Worm (Caenorhabditis elegans): ENCODE measurements around the gene R13H4.6.

The R13H4.6 gene

ce11 chrV:11891143-11891862, 28.4 kb downstream of the R13H4.6 start, which contains the start of the genes sodh-2 and srx-76:
Gene sodh-2 (minus strand): TSS chrV:11891243.
Gene srx-76 (plus strand): TSS chrV:11891812.
- TF ChIP-seq med-1 (GFP tag; optimal IDR thresholded peaks at IDR 0.05; ENCODE audit: insufficient read depth) (no peak), T22C8.4 (GFP tag; IDR thresholded peaks at IDR 0.05) (no peak), ztf-29 (GFP tag; IDR thresholded peaks at IDR 0.05) (no peak), ztf-23 (GFP tag; IDR thresholded peaks at IDR 0.05) (no peak), cog-1 (tag; optimal IDR thresholded peaks at IDR 0.05) (no peak), flt-1 (GFP tag; IDR thresholded peaks at IDR 0.05) (no peak), klf-2 (GFP tag; conservative IDR thresholded peaks at IDR 0.05) (no peak), ref-1 (GFP tag; conservative IDR thresholded peaks at IDR 0.05) (no peak), tab-1 (GFP tag; IDR thresholded peaks at IDR 0.05) (no peak)

DNA sequence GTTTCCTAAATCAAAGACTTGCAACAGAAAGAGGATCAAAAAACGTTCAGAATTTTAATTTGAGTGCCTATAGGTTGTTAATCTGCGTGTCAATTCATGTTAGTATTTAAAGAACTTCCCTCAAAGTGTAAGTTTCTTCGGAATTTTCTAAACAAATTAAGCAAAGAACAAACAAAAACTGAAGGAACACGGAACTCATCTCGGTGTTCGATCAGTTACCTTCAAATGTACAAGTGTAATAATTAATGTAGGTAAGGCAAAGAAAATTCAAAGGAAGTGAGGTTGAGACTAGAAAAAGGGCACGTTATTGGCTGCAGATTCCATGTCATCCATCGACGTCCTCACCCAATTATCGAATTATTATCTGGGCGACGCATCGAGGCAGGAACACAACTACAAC, 31.1 kb downstream of the R13H4.6 start, which contains the start of gene K12G11.6:
TSS of gene K12G11.6 (plus strand) at position 357 of the 400 bp plus-strand sequence.
- TF ChIP-seq flt-1 (GFP tag; IDR thresholded peaks at IDR 0.05) (no peak), ztf-23 (GFP tag; IDR thresholded peaks at IDR 0.05) (no peak), T22C8.4 (GFP tag; IDR thresholded peaks at IDR 0.05) (no peak), cog-1 (tag; optimal IDR thresholded peaks at IDR 0.05) (no peak), med-1 (GFP tag; optimal IDR thresholded peaks at IDR 0.05; ENCODE audit: insufficient read depth) (no peak), ztf-29 (GFP tag; IDR thresholded peaks at IDR 0.05) (no peak), ref-1 (GFP tag; conservative IDR thresholded peaks at IDR 0.05) (no peak), tab-1 (GFP tag; IDR thresholded peaks at IDR 0.05) (no peak), klf-2 (GFP tag; conservative IDR thresholded peaks at IDR 0.05) (no peak)

ce11 chrV:11896322-11896898, 33.5 kb downstream of the R13H4.6 start:
- TF ChIP-seq ztf-23 (GFP tag; IDR thresholded peaks at IDR 0.05) (0 out of 2 replicates have a peak, but pooled peaks have one; percentile 43), cog-1 (tag; optimal IDR thresholded peaks at IDR 0.05) (peak; percentile 29), ref-1 (GFP tag; conservative IDR thresholded peaks at IDR 0.05) (no peak), flt-1 (GFP tag; IDR thresholded peaks at IDR 0.05) (peak; percentile 58; the same call in 1 of the 2 replicates)

- TF ChIP-seq tab-1 (GFP tag; IDR thresholded peaks at IDR 0.05) = no peak
- TF ChIP-seq T22C8.4 (GFP tag; IDR thresholded peaks at IDR 0.05) = no peak
- TF ChIP-seq klf-2 (GFP tag; conservative IDR thresholded peaks at IDR 0.05) = no peak
- no peak for TF ChIP-seq ztf-29 (GFP tag; IDR thresholded peaks at IDR 0.05)
- no peak for TF ChIP-seq cog-1 (tag; optimal IDR thresholded peaks at IDR 0.05)
- no peak for TF ChIP-seq med-1 (GFP tag; optimal IDR thresholded peaks at IDR 0.05; ENCODE audit: insufficient read depth)
- no peak for TF ChIP-seq ref-1 (GFP tag; conservative IDR thresholded peaks at IDR 0.05)
- no peak for TF ChIP-seq flt-1 (GFP tag; IDR thresholded peaks at IDR 0.05)
- no peak for TF ChIP-seq ztf-23 (GFP tag; IDR thresholded peaks at IDR 0.05)
These were observed 34.7 kb downstream of the R13H4.6 start for ce11 chrV:11897604-11898003.

DNA sequence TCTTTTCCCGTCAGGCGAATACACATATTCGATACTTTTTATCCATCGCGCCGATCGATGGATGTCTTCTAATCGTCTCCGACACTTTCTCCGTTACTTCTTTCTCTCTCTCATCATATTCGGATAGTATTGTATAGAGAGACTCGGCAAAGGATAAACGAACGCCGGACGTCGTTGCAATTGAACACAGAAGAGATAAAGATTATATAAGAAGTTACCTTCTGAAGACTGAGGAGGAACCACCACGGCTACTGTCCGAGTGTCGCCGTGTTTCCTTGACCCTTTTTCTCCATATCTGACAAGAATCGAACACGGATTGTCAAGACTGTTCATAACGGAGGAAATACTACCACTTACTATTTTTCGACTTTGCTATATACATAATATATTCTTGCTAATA, 36.2 kb downstream of the R13H4.6 start, which contains the start of gene sma-1:
TSS of gene sma-1 (plus strand) at position 301 of the 400 bp plus-strand sequence.
- no peak for TF ChIP-seq ztf-29 (GFP tag; IDR thresholded peaks at IDR 0.05)
- TF ChIP-seq cog-1 (tag; optimal IDR thresholded peaks at IDR 0.05) = no peak
- TF ChIP-seq T22C8.4 (GFP tag; IDR thresholded peaks at IDR 0.05) = no peak
- no peak for TF ChIP-seq flt-1 (GFP tag; IDR thresholded peaks at IDR 0.05)
- TF ChIP-seq med-1 (GFP tag; optimal IDR thresholded peaks at IDR 0.05; ENCODE audit: insufficient read depth) = no peak
- no peak for TF ChIP-seq ztf-23 (GFP tag; IDR thresholded peaks at IDR 0.05)
- TF ChIP-seq tab-1 (GFP tag; IDR thresholded peaks at IDR 0.05) = no peak
- no peak for TF ChIP-seq ref-1 (GFP tag; conservative IDR thresholded peaks at IDR 0.05)
- no peak for TF ChIP-seq klf-2 (GFP tag; conservative IDR thresholded peaks at IDR 0.05)

- TF ChIP-seq flt-1 (GFP tag; IDR thresholded peaks at IDR 0.05) (no peak), ref-1 (GFP tag; conservative IDR thresholded peaks at IDR 0.05) (no peak), tab-1 (GFP tag; IDR thresholded peaks at IDR 0.05) (no peak), ztf-29 (GFP tag; IDR thresholded peaks at IDR 0.05) (no peak), klf-2 (GFP tag; conservative IDR thresholded peaks at IDR 0.05) (no peak), med-1 (GFP tag; optimal IDR thresholded peaks at IDR 0.05; ENCODE audit: insufficient read depth) (no peak), cog-1 (tag; optimal IDR thresholded peaks at IDR 0.05) (no peak), T22C8.4 (GFP tag; IDR thresholded peaks at IDR 0.05) (no peak)
These were observed 37.2 kb downstream of the R13H4.6 start for ce11 chrV:11900127-11900526.

DNA sequence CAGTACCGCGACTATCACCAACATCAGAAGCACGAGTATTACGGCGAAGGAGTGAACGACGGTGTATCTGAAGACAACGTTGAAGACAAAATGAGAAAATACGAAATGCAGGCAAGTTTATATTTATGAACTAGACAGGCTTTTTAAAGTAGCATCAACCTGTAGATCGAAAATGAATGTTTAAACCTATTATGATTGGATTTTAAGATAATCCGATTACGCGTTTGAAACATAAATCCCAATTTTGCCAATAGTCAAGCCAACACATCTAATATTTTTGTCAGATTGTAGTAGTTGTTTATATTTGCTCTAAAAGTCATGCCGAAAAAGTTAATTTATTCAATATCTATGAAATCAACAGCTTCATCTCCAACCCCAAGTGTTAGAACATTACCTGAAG, 38.3 kb downstream of the R13H4.6 start:
- TF ChIP-seq ztf-29 (GFP tag; IDR thresholded peaks at IDR 0.05) = no peak
- no peak for TF ChIP-seq klf-2 (GFP tag; conservative IDR thresholded peaks at IDR 0.05)
- no peak for TF ChIP-seq tab-1 (GFP tag; IDR thresholded peaks at IDR 0.05)
- no peak for TF ChIP-seq T22C8.4 (GFP tag; IDR thresholded peaks at IDR 0.05)
- TF ChIP-seq ztf-23 (GFP tag; IDR thresholded peaks at IDR 0.05) = no peak
- no peak for TF ChIP-seq cog-1 (tag; optimal IDR thresholded peaks at IDR 0.05)
- TF ChIP-seq ref-1 (GFP tag; conservative IDR thresholded peaks at IDR 0.05) = no peak
- no peak for TF ChIP-seq med-1 (GFP tag; optimal IDR thresholded peaks at IDR 0.05; ENCODE audit: insufficient read depth)
- TF ChIP-seq flt-1 (GFP tag; IDR thresholded peaks at IDR 0.05) = no peak

DNA sequence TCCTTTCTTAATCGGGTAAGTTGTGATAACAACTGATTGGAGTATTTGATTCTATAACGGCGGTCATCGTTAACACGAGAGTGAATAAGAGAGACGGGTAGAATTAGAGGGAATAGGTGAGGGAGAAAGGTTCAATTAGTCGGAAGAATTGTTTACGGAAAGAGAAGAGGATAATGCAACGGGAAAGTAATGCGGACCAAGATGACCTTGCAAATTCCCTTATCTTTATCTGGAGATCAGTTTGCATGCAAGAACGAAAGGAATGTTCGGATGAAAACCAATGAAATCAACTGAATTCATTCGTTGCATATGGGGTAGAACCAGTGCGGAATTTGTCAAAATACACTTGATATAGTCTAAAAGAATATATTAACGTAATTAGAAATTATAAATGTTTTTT, 39.2 kb downstream of the R13H4.6 start:
- TF ChIP-seq ref-1 (GFP tag; conservative IDR thresholded peaks at IDR 0.05) (no peak), cog-1 (tag; optimal IDR thresholded peaks at IDR 0.05) (no peak)

DNA sequence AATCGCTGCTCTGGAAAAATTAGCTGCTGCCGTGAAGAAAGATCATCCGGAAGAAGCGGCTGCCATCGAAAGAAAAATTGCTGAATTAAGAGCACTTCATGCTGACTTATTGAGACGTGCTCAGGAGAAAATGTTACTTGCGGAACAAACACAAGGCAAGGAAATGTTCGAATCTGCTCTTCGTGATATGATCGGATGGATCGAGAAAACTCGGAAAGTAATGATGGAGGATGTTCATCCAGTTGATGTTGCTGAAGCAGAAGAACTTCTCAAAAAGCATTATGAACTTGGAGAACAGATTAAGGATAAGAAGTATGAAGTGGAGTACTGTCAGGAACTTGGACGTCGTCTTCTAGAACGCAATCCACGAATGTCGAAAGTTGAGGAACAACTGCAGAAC, 43.1 kb downstream of the R13H4.6 start:
- TF ChIP-seq ref-1 (GFP tag; conservative IDR thresholded peaks at IDR 0.05) (no peak), flt-1 (GFP tag; IDR thresholded peaks at IDR 0.05) (no peak), tab-1 (GFP tag; IDR thresholded peaks at IDR 0.05) (no peak), klf-2 (GFP tag; conservative IDR thresholded peaks at IDR 0.05) (no peak), cog-1 (tag; optimal IDR thresholded peaks at IDR 0.05) (no peak), ztf-29 (GFP tag; IDR thresholded peaks at IDR 0.05) (no peak), T22C8.4 (GFP tag; IDR thresholded peaks at IDR 0.05) (no peak), med-1 (GFP tag; optimal IDR thresholded peaks at IDR 0.05; ENCODE audit: insufficient read depth) (no peak), ztf-23 (GFP tag; IDR thresholded peaks at IDR 0.05) (no peak)
